Worm (Caenorhabditis elegans): ENCODE data around the gene F42A6.6.
A peak's percentile ranks its signal among the peaks of the same experiment; 100 is the strongest.

Gene F42A6.6

ce11 chrIV:3383203-3383602, 46.5 kb upstream of the F42A6.6 start:
- no peak for TF ChIP-seq nhr-12 (tag; optimal IDR thresholded peaks at IDR 0.05)
- no peak for TF ChIP-seq nhr-20 (tag; optimal IDR thresholded peaks at IDR 0.05)
- no peak for TF ChIP-seq nhr-19 (GFP tag; conservative IDR thresholded peaks at IDR 0.05)
- no peak for TF ChIP-seq ztf-11 (tag; optimal IDR thresholded peaks at IDR 0.05)
- no peak for TF ChIP-seq egl-13 (tag; optimal IDR thresholded peaks at IDR 0.05)
- peak; percentile 20 to 21 for TF ChIP-seq lsy-2 (tag; optimal IDR thresholded peaks at IDR 0.05)
- TF ChIP-seq xbp-1 (tag; optimal IDR thresholded peaks at IDR 0.05) = no peak
- no peak for TF ChIP-seq sox-4 (tag; optimal IDR thresholded peaks at IDR 0.05)

ce11 chrIV:3382338-3382907, 45.8 kb upstream of the F42A6.6 start, which contains the start of gene B0546.3:
B0546.3 (minus strand) TSS chrIV:3382841.
- no peak for TF ChIP-seq nhr-12 (tag; optimal IDR thresholded peaks at IDR 0.05)
- peak; percentile 9 for TF ChIP-seq elt-2 (tag; optimal IDR thresholded peaks at IDR 0.05)
- no peak for TF ChIP-seq zag-1 (tag; optimal IDR thresholded peaks at IDR 0.05)
- TF ChIP-seq efl-1 (optimal IDR thresholded peaks at IDR 0.05) = no peak
- peak in 1 of 2 experiments; percentile 76 for TF ChIP-seq efl-1 (GFP tag; optimal IDR thresholded peaks at IDR 0.05 in 1 of 2)
- peak; percentile 33 for TF ChIP-seq nhr-47 (tag; optimal IDR thresholded peaks at IDR 0.05)
- peak; percentile 43 for TF ChIP-seq nhr-85 (tag)
- no peak for TF ChIP-seq nhr-90 (tag; optimal IDR thresholded peaks at IDR 0.05; ENCODE audit: poor library complexity)
- no peak for TF ChIP-seq elt-3 (tag; optimal IDR thresholded peaks at IDR 0.05)
- no peak for TF ChIP-seq hlh-17 (GFP tag; optimal IDR thresholded peaks at IDR 0.05; ENCODE audit: borderline replicate concordance)
- no peak for TF ChIP-seq grh-1 (GFP tag; IDR thresholded peaks at IDR 0.05)
- no peak for TF ChIP-seq ets-5 (GFP tag; IDR thresholded peaks at IDR 0.05)
- TF ChIP-seq snpc-4 (tag; optimal IDR thresholded peaks at IDR 0.05) = no peak
- no peak for TF ChIP-seq hlh-4 (tag; optimal IDR thresholded peaks at IDR 0.05)
- TF ChIP-seq irx-1 (tag; optimal IDR thresholded peaks at IDR 0.05) = no peak
- TF ChIP-seq fkh-4 (tag; optimal IDR thresholded peaks at IDR 0.05; ENCODE audit: borderline replicate concordance) = no peak
- no peak for TF ChIP-seq lin-15B (tag; optimal IDR thresholded peaks at IDR 0.05)
- no peak for TF ChIP-seq C04F5.9 (tag; optimal IDR thresholded peaks at IDR 0.05)
- TF ChIP-seq rnt-1 (tag; optimal IDR thresholded peaks at IDR 0.05) = no peak
- no peak for TF ChIP-seq xbp-1 (tag; optimal IDR thresholded peaks at IDR 0.05)
- TF ChIP-seq pqm-1 (tag; optimal IDR thresholded peaks at IDR 0.05) = no peak
- no peak for TF ChIP-seq lin-39 (tag; optimal IDR thresholded peaks at IDR 0.05)
- TF ChIP-seq nhr-19 (GFP tag; conservative IDR thresholded peaks at IDR 0.05) = no peak
- no peak for TF ChIP-seq ama-1 (optimal IDR thresholded peaks at IDR 0.05)
- no peak for TF ChIP-seq tbx-2 (tag; optimal IDR thresholded peaks at IDR 0.05)
- no peak for TF ChIP-seq ceh-88 (GFP tag; IDR thresholded peaks at IDR 0.05)
- no peak for TF ChIP-seq skn-1 (tag; optimal IDR thresholded peaks at IDR 0.05)
- no peak for TF ChIP-seq aha-1 (tag; optimal IDR thresholded peaks at IDR 0.05)
- TF ChIP-seq nhr-84 (tag; optimal IDR thresholded peaks at IDR 0.05) = no peak
- no peak for TF ChIP-seq lsy-2 (tag; optimal IDR thresholded peaks at IDR 0.05)
- TF ChIP-seq sup-37 (GFP tag; optimal IDR thresholded peaks at IDR 0.05) = no peak
- TF ChIP-seq mef-2 (tag; optimal IDR thresholded peaks at IDR 0.05) = no peak
- no peak for TF ChIP-seq nhr-28 (tag; optimal IDR thresholded peaks at IDR 0.05)
- no peak for TF ChIP-seq nhr-20 (tag; optimal IDR thresholded peaks at IDR 0.05)
- no peak for TF ChIP-seq mab-9 (GFP tag; IDR thresholded peaks at IDR 0.05)
- no peak for TF ChIP-seq ztf-4 (tag; optimal IDR thresholded peaks at IDR 0.05)
- TF ChIP-seq lin-13 (GFP tag; optimal IDR thresholded peaks at IDR 0.05) = no peak
- no peak for TF ChIP-seq dpl-1 (GFP tag; optimal IDR thresholded peaks at IDR 0.05)
- no peak for TF ChIP-seq lin-14 (GFP tag; optimal IDR thresholded peaks at IDR 0.05)
- peak; percentile 5 for TF ChIP-seq nhr-71 (tag; optimal IDR thresholded peaks at IDR 0.05)

Measured in whole organism, L1 larva.